Worm (Caenorhabditis elegans): ENCODE results near the gene mam-3.

DNA sequence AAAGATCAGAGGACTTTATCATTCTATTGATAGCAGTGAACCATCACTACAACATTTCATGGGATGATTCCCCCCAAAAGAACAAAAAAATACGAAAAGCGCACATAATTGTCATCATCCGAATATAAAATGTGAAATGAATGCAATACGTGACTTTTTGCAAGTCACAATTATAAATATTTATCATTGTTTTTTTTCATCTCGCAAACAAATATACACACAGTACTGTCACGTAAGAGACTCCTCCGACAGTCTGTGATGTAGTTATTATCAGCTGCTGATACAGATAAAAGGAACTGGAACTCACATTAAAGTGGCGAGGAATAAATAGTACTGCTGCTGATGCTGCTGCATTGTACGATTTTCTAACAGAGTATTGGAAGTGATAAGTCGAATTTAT, 48.8 kb downstream of the mam-3 start:
- TF ChIP-seq T22C8.4 (GFP tag; IDR thresholded peaks at IDR 0.05): no peak
- no peak for TF ChIP-seq ref-1 (GFP tag; conservative IDR thresholded peaks at IDR 0.05)
- no peak for TF ChIP-seq flt-1 (GFP tag; IDR thresholded peaks at IDR 0.05)
- no peak for TF ChIP-seq klf-2 (GFP tag; conservative IDR thresholded peaks at IDR 0.05)
- no peak for TF ChIP-seq ztf-29 (GFP tag; IDR thresholded peaks at IDR 0.05)
- no peak for TF ChIP-seq med-1 (GFP tag; optimal IDR thresholded peaks at IDR 0.05; ENCODE audit: insufficient read depth)
- no peak for TF ChIP-seq cog-1 (tag; optimal IDR thresholded peaks at IDR 0.05)
